Worm (Caenorhabditis elegans) whole organism, L2 larva: ENCODE data around the gene nape-1.

ENCODE experiments used
- C34F6.9 ChIP-seq: fragments of 150-350 bp; optimal IDR thresholded peaks from 2 replicates; lab custom pipeline; 2014; ENCODE audit warnings: missing biosample characterization, missing genetic modification characterization
- F13H6.1 ChIP-seq: sonication (generic microtip); optimal IDR thresholded peaks from 2 replicates; lab custom pipeline; 2016; ENCODE audit warnings: missing genetic modification characterization, missing compliant biosample characterization
- crh-2 ChIP-seq: sonication (generic microtip); optimal IDR thresholded peaks from 2 replicates; lab custom pipeline; 2017; ENCODE audit warnings: missing biosample characterization, missing genetic modification characterization
- egl-27 ChIP-seq: sonication (generic microtip); optimal IDR thresholded peaks from 3 replicates; lab custom pipeline; 2017; ENCODE audit warnings: missing biosample characterization, missing genetic modification reagents, missing genetic modification characterization
- gmeb-1 ChIP-seq: fragments of 150-350 bp; optimal IDR thresholded peaks from 2 replicates; lab custom pipeline; 2014; ENCODE audit warnings: missing biosample characterization, missing genetic modification characterization
- lin-11 ChIP-seq: fragments of 150-350 bp; sonication (generic microtip); optimal IDR thresholded peaks from 2 replicates; lab custom pipeline; 2014; ENCODE audit warnings: missing biosample characterization, missing genetic modification characterization, inconsistent platforms, mixed read lengths
- lin-13 ChIP-seq: fragments of 150-350 bp; optimal IDR thresholded peaks from 2 replicates; lab custom pipeline; 2014; ENCODE audit warnings: missing biosample characterization, missing genetic modification reagents, missing genetic modification characterization
- lsy-2 ChIP-seq, 2 experiments: fragments of 150-350 bp in 1 of 2; sonication (generic microtip) in 1 of 2; optimal IDR thresholded peaks; 2 replicates each; lab custom pipeline; 2014 to 2017; ENCODE audit warnings: missing biosample characterization in 2 of 2, missing genetic modification characterization in 2 of 2
- mdl-1 ChIP-seq, 2 experiments: fragments of 150-350 bp in 1 of 2; sonication (generic microtip) in 1 of 2; optimal IDR thresholded peaks; 2 replicates each; lab custom pipeline; 2017; ENCODE audit warnings: missing biosample characterization in 2 of 2, missing genetic modification characterization in 2 of 2
- nhr-129 ChIP-seq: fragments of 150-350 bp; optimal IDR thresholded peaks from 2 replicates; lab custom pipeline; 2014; ENCODE audit warnings: missing biosample characterization, missing genetic modification characterization
- nhr-25 ChIP-seq: fragments of 150-350 bp; sonication (generic microtip); optimal IDR thresholded peaks from 3 replicates; lab custom pipeline; 2014; ENCODE audit warnings: missing biosample characterization, missing genetic modification characterization
- nhr-6 ChIP-seq: fragments of 150-350 bp; optimal IDR thresholded peaks from 2 replicates; lab custom pipeline; 2014; ENCODE audit warnings: missing biosample characterization, missing genetic modification characterization
- nhr-77 ChIP-seq: fragments of 150-350 bp; optimal IDR thresholded peaks from 2 replicates; lab custom pipeline; 2014; ENCODE audit warnings: missing biosample characterization, missing genetic modification characterization
- sma-3 ChIP-seq: sonication (generic microtip); optimal IDR thresholded peaks from 2 replicates; lab custom pipeline; 2016; ENCODE audit warnings: missing genetic modification reagents, missing genetic modification characterization, missing compliant biosample characterization
- unc-55 ChIP-seq: fragments of 150-350 bp; sonication (generic microtip); optimal IDR thresholded peaks from 3 replicates; lab custom pipeline; 2014; ENCODE audit warnings: missing biosample characterization, missing genetic modification reagents, missing genetic modification characterization

The nape-1 gene

ce11 chrIV:3694638-3695037 is 46.0 kb downstream of the nape-1 start, which contains the start of the genes taf-6.2 and Y37E11AL.3:
Gene taf-6.2, minus strand, starts transcription at chrIV:3694733.
Gene Y37E11AL.3, plus strand, starts transcription at chrIV:3694935.
- no peak for TF ChIP-seq mdl-1 (tag; optimal IDR thresholded peaks at IDR 0.05; lab: Kevin White, UChicago)
- TF ChIP-seq nhr-77 (tag; lab: Kevin White, UChicago): no peak
- peak; percentile 52 for TF ChIP-seq crh-2
- TF ChIP-seq C34F6.9 (tag; lab: Kevin White, UChicago): peak; percentile 73
- no peak for TF ChIP-seq nhr-6 (tag; lab: Kevin White, UChicago)
- TF ChIP-seq unc-55 (GFP tag; lab: Kevin White, UChicago): peak; percentile 74
- TF ChIP-seq lin-13: peak; percentile 50
- TF ChIP-seq nhr-25 (tag; lab: Kevin White, UChicago): peak; percentile 14
- peak; percentile 43 for TF ChIP-seq lin-11
- peak; percentile 93 for TF ChIP-seq gmeb-1
- peak; percentile 33 for TF ChIP-seq nhr-129 (tag; lab: Kevin White, UChicago)
- TF ChIP-seq F13H6.1 (tag; lab: Kevin White, UChicago): peak; percentile 1
- peak; percentile 54 for TF ChIP-seq sma-3 (GFP tag; lab: Kevin White, UChicago)
- TF ChIP-seq lsy-2 (tag; optimal IDR thresholded peaks at IDR 0.05; lab: Kevin White, UChicago): peak; percentile 61 to 77
- TF ChIP-seq egl-27 (tag; lab: Kevin White, UChicago): no peak
